Fruit fly (Drosophila melanogaster) whole organism, embryonic: Measurements from ENCODE around the gene CNPYb.
A peak's percentile ranks its signal among the peaks of the same experiment; 100 is the strongest.

Source experiments
- CG10267 ChIP-seq: fragments of 200-800 bp; sonication (Bioruptor generic); optimal IDR thresholded peaks from 2 replicates; lab custom pipeline; 2018; ENCODE audit warnings: missing biosample characterization, mild to moderate bottlenecking, missing genetic modification characterization, moderate library complexity
- CG10462 ChIP-seq: fragments of 200-800 bp; sonication (Bioruptor generic); optimal IDR thresholded peaks from 2 replicates; lab custom pipeline; 2016; ENCODE audit warnings: missing biosample characterization, missing genetic modification characterization
- CG11093 ChIP-seq: fragments of 200-800 bp; sonication (Bioruptor generic); IDR thresholded peaks from 3 replicates; pipeline ENCODE4 v1.3.6; 2022; ENCODE audit warnings: missing biosample characterization, missing genetic modification characterization
- CG11696 ChIP-seq: fragments of 200-800 bp; sonication (Bioruptor generic); IDR thresholded peaks from 2 replicates; pipeline ENCODE4 v1.3.6; 2022; ENCODE audit warnings: missing biosample characterization, missing genetic modification characterization
- CG12219 ChIP-seq: fragments of 200-800 bp; sonication (Bioruptor generic); optimal IDR thresholded peaks from 3 replicates; lab custom pipeline; 2018; ENCODE audit warnings: missing biosample characterization, mild to moderate bottlenecking, missing genetic modification characterization
- CG1233 ChIP-seq: fragments of 200-800 bp; sonication (Bioruptor generic); optimal IDR thresholded peaks from 4 replicates; lab custom pipeline; 2018; ENCODE audit warnings: missing biosample characterization, mild to moderate bottlenecking, missing genetic modification characterization
- CG13287 ChIP-seq: fragments of 200-800 bp; sonication (Bioruptor generic); IDR thresholded peaks from 2 replicates; pipeline ENCODE4 v1.3.6; 2022; ENCODE audit warnings: missing biosample characterization, missing genetic modification characterization; ENCODE audit not compliant: partially characterized antibody
- CG14014 ChIP-seq: fragments of 200-800 bp; sonication (Bioruptor generic); IDR thresholded peaks from 2 replicates; pipeline ENCODE4 v1.3.6; 2022; ENCODE audit warnings: missing biosample characterization, missing genetic modification characterization
- CG15514 ChIP-seq: fragments of 200-800 bp; sonication (Bioruptor generic); optimal IDR thresholded peaks from 3 replicates; lab custom pipeline; 2017; ENCODE audit warnings: missing biosample characterization, missing genetic modification characterization, mild to moderate bottlenecking, moderate library complexity, missing genetic modification reagents
- CG1603 ChIP-seq: fragments of 200-800 bp; sonication (Bioruptor generic); optimal IDR thresholded peaks from 2 replicates; lab custom pipeline; 2019; ENCODE audit warnings: missing biosample characterization, mild to moderate bottlenecking, missing genetic modification characterization, moderate library complexity
- CG16815 ChIP-seq: fragments of 200-800 bp; sonication (Bioruptor generic); optimal IDR thresholded peaks from 3 replicates; lab custom pipeline; 2017; ENCODE audit warnings: missing biosample characterization, mild to moderate bottlenecking, missing genetic modification characterization
- CG17912 ChIP-seq: fragments of 200-800 bp; sonication (Bioruptor generic); optimal IDR thresholded peaks from 2 replicates; lab custom pipeline; 2018; ENCODE audit warnings: missing biosample characterization, mild to moderate bottlenecking, missing genetic modification characterization
- CG2116 ChIP-seq: fragments of 200-800 bp; sonication (Bioruptor generic); optimal IDR thresholded peaks from 3 replicates; lab custom pipeline; 2018; ENCODE audit warnings: missing biosample characterization, mild to moderate bottlenecking, missing genetic modification characterization
- CG2712 ChIP-seq: fragments of 200-800 bp; optimal IDR thresholded peaks from 3 replicates; lab custom pipeline; 2019; ENCODE audit warnings: missing biosample characterization, mild to moderate bottlenecking, missing genetic modification characterization, moderate library complexity
- CG30020 ChIP-seq: fragments of 200-800 bp; optimal IDR thresholded peaks from 2 replicates; lab custom pipeline; 2019; ENCODE audit warnings: missing biosample characterization, mild to moderate bottlenecking, missing genetic modification characterization, moderate library complexity
- CG33213 ChIP-seq: fragments of 200-800 bp; sonication (Bioruptor generic); optimal IDR thresholded peaks from 3 replicates; lab custom pipeline; 2016; ENCODE audit warnings: missing biosample characterization, missing genetic modification characterization
- CG34422 ChIP-seq: fragments of 200-800 bp; sonication (Bioruptor generic); IDR thresholded peaks from 3 replicates; pipeline ENCODE4 v1.3.6; 2022; ENCODE audit warnings: missing biosample characterization, missing genetic modification characterization
- CG4617 ChIP-seq: fragments of 200-800 bp; sonication (Bioruptor generic); optimal IDR thresholded peaks from 3 replicates; lab custom pipeline; 2016; ENCODE audit warnings: missing biosample characterization, missing genetic modification characterization, borderline replicate concordance
- CG6689 ChIP-seq: fragments of 200-800 bp; sonication (Bioruptor generic); IDR thresholded peaks from 2 replicates; pipeline ENCODE4 v1.3.6; 2022; ENCODE audit warnings: missing biosample characterization, missing genetic modification characterization
- CG6791 ChIP-seq: fragments of 200-800 bp; sonication (Bioruptor generic); IDR thresholded peaks from 3 replicates; pipeline ENCODE4 v1.3.6; 2022; ENCODE audit warnings: missing biosample characterization, missing genetic modification characterization; ENCODE audit not compliant: partially characterized antibody
- CG8944 ChIP-seq: fragments of 200-800 bp; sonication (Bioruptor generic); optimal IDR thresholded peaks from 3 replicates; lab custom pipeline; 2016; ENCODE audit warnings: missing biosample characterization, missing genetic modification characterization
- CG9609 ChIP-seq: fragments of 200-800 bp; sonication (Bioruptor generic); optimal IDR thresholded peaks from 3 replicates; lab custom pipeline; 2016; ENCODE audit warnings: missing biosample characterization, missing genetic modification characterization
- CoRest ChIP-seq: fragments of 200-800 bp; sonication (Bioruptor generic); optimal IDR thresholded peaks from 3 replicates; lab custom pipeline; 2018; ENCODE audit warnings: missing biosample characterization, mild to moderate bottlenecking, missing genetic modification characterization, moderate library complexity
- Dip2 ChIP-seq: fragments of 200-800 bp; sonication (Bioruptor generic); IDR thresholded peaks from 2 replicates; pipeline ENCODE4 v1.3.6; 2022; ENCODE audit warnings: missing biosample characterization, missing genetic modification characterization
- Elba2 ChIP-seq: fragments of 200-800 bp; sonication (Bioruptor generic); optimal IDR thresholded peaks from 3 replicates; lab custom pipeline; 2016; ENCODE audit warnings: missing biosample characterization, missing genetic modification characterization
- Ets97D ChIP-seq: fragments of 200-800 bp; sonication (Bioruptor generic); optimal IDR thresholded peaks from 3 replicates; lab custom pipeline; 2016; ENCODE audit warnings: missing biosample characterization, missing genetic modification characterization
- Hmx ChIP-seq: fragments of 200-800 bp; sonication (Bioruptor generic); optimal IDR thresholded peaks from 2 replicates; lab custom pipeline; 2016; ENCODE audit warnings: missing biosample characterization, missing genetic modification characterization
- Lhr ChIP-seq: fragments of 200-800 bp; sonication (Bioruptor generic); optimal IDR thresholded peaks from 3 replicates; lab custom pipeline; 2017; ENCODE audit warnings: mild to moderate bottlenecking, missing biosample characterization, missing genetic modification reagents, missing genetic modification characterization
- Med ChIP-seq: fragments of 200-800 bp; sonication (Bioruptor generic); peaks from one replicate; lab custom pipeline; 2016; ENCODE audit warnings: missing biosample characterization, missing genetic modification characterization, mild to moderate bottlenecking, inconsistent platforms, moderate library complexity
- Myb ChIP-seq: fragments of 200-800 bp; sonication (Bioruptor generic); optimal IDR thresholded peaks from 2 replicates; lab custom pipeline; 2016; ENCODE audit warnings: missing biosample characterization, missing genetic modification characterization
- Opbp ChIP-seq: fragments of 200-800 bp; sonication (Bioruptor generic); IDR thresholded peaks from 3 replicates; pipeline ENCODE4 v1.3.6; 2022; ENCODE audit warnings: missing biosample characterization, missing genetic modification characterization; ENCODE audit not compliant: partially characterized antibody
- Pdp1 ChIP-seq, 2 experiments: fragments of 200-800 bp; sonication (Bioruptor generic); optimal IDR thresholded peaks; 3 replicates each; lab custom pipeline; 2016; ENCODE audit warnings: missing biosample characterization in 2 of 2, missing genetic modification characterization in 2 of 2, mild to moderate bottlenecking in 1 of 2, moderate library complexity in 1 of 2
- Sin3A ChIP-seq: fragments of >200 bp; optimal IDR thresholded peaks from 2 replicates; lab custom pipeline; 2018
- Taf1 ChIP-seq: fragments of 200-800 bp; sonication (Bioruptor generic); IDR thresholded peaks from 2 replicates; pipeline ENCODE4 v1.3.6; 2022; ENCODE audit warnings: missing biosample characterization, missing genetic modification characterization
- br ChIP-seq: fragments of >200 bp; optimal IDR thresholded peaks from 2 replicates; lab custom pipeline; 2017
- cg ChIP-seq: fragments of 200-800 bp; sonication (Bioruptor generic); optimal IDR thresholded peaks from 3 replicates; lab custom pipeline; 2019; ENCODE audit warnings: missing biosample characterization, mild to moderate bottlenecking, missing genetic modification characterization, moderate library complexity
- fd3F ChIP-seq: fragments of 200-800 bp; sonication (Bioruptor generic); optimal IDR thresholded peaks from 2 replicates; lab custom pipeline; 2018; ENCODE audit warnings: missing biosample characterization, mild to moderate bottlenecking, missing genetic modification characterization, moderate library complexity
- gfzf ChIP-seq: fragments of 200-800 bp; sonication (Bioruptor generic); optimal IDR thresholded peaks from 2 replicates; lab custom pipeline; 2016; ENCODE audit warnings: missing biosample characterization, mild to moderate bottlenecking, missing genetic modification characterization, moderate library complexity
- hbn ChIP-seq: fragments of 200-800 bp; sonication (Bioruptor generic); IDR thresholded peaks from 2 replicates; pipeline ENCODE4 v1.3.6; 2022; ENCODE audit warnings: missing biosample characterization, missing genetic modification characterization; ENCODE audit not compliant: partially characterized antibody
- nmo ChIP-seq: fragments of 200-800 bp; sonication (Bioruptor generic); optimal IDR thresholded peaks from 2 replicates; lab custom pipeline; 2018; ENCODE audit warnings: missing biosample characterization, mild to moderate bottlenecking, missing genetic modification characterization, moderate library complexity
- onecut ChIP-seq: fragments of 200-800 bp; sonication (Bioruptor generic); IDR thresholded peaks from 2 replicates; pipeline ENCODE4 v1.3.6; 2022; ENCODE audit warnings: missing biosample characterization, missing genetic modification characterization
- p53 ChIP-seq: fragments of 200-800 bp; sonication (Bioruptor generic); optimal IDR thresholded peaks from 2 replicates; lab custom pipeline; 2016; ENCODE audit warnings: missing biosample characterization, missing genetic modification characterization
- peb ChIP-seq: fragments of 200-800 bp; sonication (Bioruptor generic); IDR thresholded peaks from 2 replicates; pipeline ENCODE4 v1.3.6; 2022; ENCODE audit warnings: missing biosample characterization, missing genetic modification characterization
- pho ChIP-seq: fragments of 200-800 bp; sonication (Bioruptor generic); optimal IDR thresholded peaks from 2 replicates; lab custom pipeline; 2016; ENCODE audit warnings: missing biosample characterization, missing genetic modification characterization
- prd ChIP-seq, 3 experiments: fragments of >200 bp in 2 of 3; fragments of 200-800 bp in 1 of 3; sonication (Bioruptor generic) in 1 of 3; optimal IDR thresholded peaks in 2 of 3; IDR thresholded peaks in 1 of 3; 2 replicates in 2 of 3; 3 replicates in 1 of 3; pipeline versions ENCODE4 v1.3.6 to Lab custom; 2017 to 2022; ENCODE audit warnings: missing biosample characterization in 1 of 3, missing genetic modification characterization in 1 of 3
- pzg ChIP-seq: fragments of 200-800 bp; sonication (Bioruptor generic); optimal IDR thresholded peaks from 3 replicates; lab custom pipeline; 2018; ENCODE audit warnings: missing biosample characterization, mild to moderate bottlenecking, missing genetic modification characterization, moderate library complexity
- ro ChIP-seq: fragments of 200-800 bp; sonication (Bioruptor generic); IDR thresholded peaks from 2 replicates; pipeline ENCODE4 v1.3.6; 2022; ENCODE audit warnings: missing biosample characterization, missing genetic modification characterization
- row ChIP-seq: fragments of 200-800 bp; sonication (Bioruptor generic); IDR thresholded peaks from 3 replicates; pipeline ENCODE4 v1.3.6; 2022; ENCODE audit warnings: missing biosample characterization, missing genetic modification characterization
- sens-2 ChIP-seq: fragments of 200-800 bp; sonication (Bioruptor generic); IDR thresholded peaks from 2 replicates; pipeline ENCODE4 v1.3.6; 2022; ENCODE audit warnings: missing biosample characterization, missing genetic modification characterization
- sima ChIP-seq: fragments of 200-800 bp; sonication (Bioruptor generic); optimal IDR thresholded peaks from 2 replicates; lab custom pipeline; 2016; ENCODE audit warnings: missing biosample characterization, missing genetic modification characterization
- trem ChIP-seq: fragments of 200-800 bp; optimal IDR thresholded peaks from 3 replicates; lab custom pipeline; 2019; ENCODE audit warnings: missing biosample characterization, mild to moderate bottlenecking, missing genetic modification characterization, moderate library complexity

The CNPYb gene

dm6 chr3L:19100188-19100587, 4.2 kb upstream of the CNPYb start, which contains the start of gene Gem2 (continued):
- TF ChIP-seq Ets97D (GFP tag; lab: Kevin White, UChicago) (peak; percentile 56), Pdp1 (GFP tag; optimal IDR thresholded peaks at IDR 0.05; lab: Kevin White, UChicago) (peak in 1 of 2 experiments; percentile 10), Elba2 (GFP tag; lab: Kevin White, UChicago) (peak; percentile 54), CG14014 (GFP tag; lab: Robert Waterston, UW) (0 out of 2 replicates have a peak, but pooled peaks have one; percentile 19), Opbp (GFP tag; lab: Robert Waterston, UW) (peak; percentile 20; the same call in 1 of the 3 replicates), Sin3A (peak; percentile 22), fd3F (GFP tag; lab: Kevin White, UChicago) (no peak), CG2712 (tag; lab: Kevin White, UChicago) (peak; percentile 7), CG4617 (peak; percentile 70), pho (GFP tag; lab: Kevin White, UChicago) (no peak), trem (tag; lab: Kevin White, UChicago) (peak; percentile 43), pzg (peak; percentile 72), CG13287 (peak; percentile 59), CG2116 (peak; percentile 24), gfzf (GFP tag; lab: Kevin White, UChicago) (peak; percentile 83), Lhr (GFP tag; lab: Kevin White, UChicago) (peak; percentile 55), CG15514 (GFP tag; lab: Kevin White, UChicago) (peak; percentile 44), Hmx (GFP tag; lab: Kevin White, UChicago) (no peak), CG33213 (peak; percentile 21), CG30020 (tag; lab: Kevin White, UChicago) (no peak), CG16815 (no peak), sens-2 (GFP tag; lab: Robert Waterston, UW) (no peak), CoRest (tag; lab: Kevin White, UChicago) (peak; percentile 41), CG10267 (peak; percentile 43), br (no peak), row (GFP tag; lab: Robert Waterston, UW) (peak; percentile 59), prd (optimal IDR thresholded peaks at IDR 0.05; lab: Kevin White, UChicago) (no peak), prd (GFP tag; IDR thresholded peaks at IDR 0.05; lab: Robert Waterston, UW) (0 out of 3 replicates have a peak, but pooled peaks have one; percentile 7), hbn (no peak), CG6791 (GFP tag; lab: Robert Waterston, UW) (0 out of 3 replicates have a peak, but pooled peaks have one; percentile 21), onecut (GFP tag; lab: Robert Waterston, UW) (0 out of 2 replicates have a peak, but pooled peaks have one; percentile 6), Med (GFP tag; lab: Kevin White, UChicago) (peak; percentile 64), Myb (GFP tag; lab: Kevin White, UChicago) (peak; percentile 97), CG11696 (no peak), CG1603 (tag; lab: Kevin White, UChicago) (peak; percentile 56), nmo (GFP tag; lab: Kevin White, UChicago) (peak; percentile 13)

dm6 chr3L:19097665-19098082, 1.7 kb upstream of the CNPYb start, which contains the start of the genes Naxd and CG14079:
Gene Naxd, minus strand, starts transcription at chr3L:19097709.
Gene CG14079, plus strand, starts transcription at chr3L:19097999.
- TF ChIP-seq CG34422 (GFP tag; lab: Robert Waterston, UW) (0 out of 3 replicates have a peak, but pooled peaks have one; percentile 31), CG6689 (GFP tag; lab: Robert Waterston, UW) (peak; percentile 34; the same call in 1 of the 2 replicates), cg (no peak), Taf1 (GFP tag; lab: Robert Waterston, UW) (no peak), CG1233 (GFP tag; lab: Kevin White, UChicago) (no peak), peb (GFP tag; lab: Robert Waterston, UW) (peak; percentile 39; the same call in 1 of the 2 replicates), CG8944 (peak; percentile 18), CG10462 (GFP tag; lab: Kevin White, UChicago) (no peak), ro (GFP tag; lab: Robert Waterston, UW) (no peak), Dip2 (GFP tag; lab: Robert Waterston, UW) (no peak), CG12219 (GFP tag; lab: Kevin White, UChicago) (no peak), CG9609 (peak; percentile 21), sima (GFP tag; lab: Kevin White, UChicago) (no peak), CG11093 (GFP tag; lab: Robert Waterston, UW) (peak; percentile 64; the same call in 1 of the 3 replicates), CG17912 (no peak), p53 (no peak), prd (optimal IDR thresholded peaks at IDR 0.05; lab: Kevin White, UChicago) (no peak), prd (GFP tag; IDR thresholded peaks at IDR 0.05; lab: Robert Waterston, UW) (peak; percentile 79)
